Fruit fly (Drosophila melanogaster) whole organism: ENCODE data around the gene sra.

Experiments
- Dll ChIP-seq: fragments of >200 bp; optimal IDR thresholded peaks from 2 replicates; lab custom pipeline; 2017
- pan ChIP-seq: fragments of >200 bp; optimal IDR thresholded peaks from 2 replicates; lab custom pipeline; 2017
- psq ChIP-seq: fragments of >200 bp; optimal IDR thresholded peaks from 2 replicates; lab custom pipeline; 2017

DNA sequence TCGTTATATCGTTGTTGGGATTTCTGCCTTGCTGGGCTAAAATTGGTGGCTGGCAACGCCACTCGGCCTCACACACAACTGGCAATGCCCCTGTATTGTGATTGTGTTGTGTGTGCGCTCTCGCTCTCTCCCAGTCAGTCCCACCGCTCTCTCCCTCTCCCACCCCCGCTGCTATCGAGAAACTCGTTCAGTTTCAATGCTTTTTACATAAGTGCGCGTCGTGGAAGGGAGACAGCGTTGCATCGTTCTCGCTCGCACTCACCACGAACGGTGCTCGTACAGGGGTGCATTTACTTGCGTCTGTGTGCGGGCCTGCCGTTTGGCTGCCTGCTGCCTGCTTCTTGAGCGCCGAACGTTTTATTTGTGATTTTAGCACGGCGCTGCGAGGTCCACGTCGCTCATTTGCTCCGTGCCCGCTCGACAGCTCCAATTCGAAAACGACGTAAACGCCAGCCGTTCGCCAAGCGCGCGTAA is 55.7 kb downstream of the sra start:
- TF ChIP-seq Dll (lab: Kevin White, UChicago) (peak; percentile 97), psq (lab: Kevin White, UChicago) (no peak), pan (lab: Kevin White, UChicago) (no peak)
